Worm (Caenorhabditis elegans) whole organism, L4 larva: Measurements from ENCODE around the gene fbn-1.
"Not testable (repeated sequence)": the region's sequence is repeated elsewhere in the genome, so short reads cannot be mapped to it uniquely, and the experiment has no call there.

Source experiments
- F26F4.8 ChIP-seq: fragments of 200-800 bp; sonication (Bioruptor generic); conservative IDR thresholded peaks from 2 replicates; pipeline ENCODE4 v1.3.6; 2022; ENCODE audit warnings: missing genetic modification characterization, missing compliant biosample characterization
- T20F7.1 ChIP-seq: fragments of 200-800 bp; sonication (Bioruptor generic); optimal IDR thresholded peaks from 2 replicates; lab custom pipeline; 2018; ENCODE audit warnings: mild to moderate bottlenecking, missing genetic modification characterization, missing compliant biosample characterization
- T26A8.4 ChIP-seq: fragments of 200-800 bp; sonication (Bioruptor generic); IDR thresholded peaks from 2 replicates; pipeline ENCODE4 v1.3.6; 2022; ENCODE audit warnings: missing genetic modification characterization, missing compliant biosample characterization
- ZK337.2 ChIP-seq: fragments of 200-800 bp; sonication (Bioruptor generic); IDR thresholded peaks from 2 replicates; pipeline ENCODE4 v1.3.6; 2022; ENCODE audit warnings: missing genetic modification reagents, missing genetic modification characterization, missing compliant biosample characterization
- aha-1 ChIP-seq: fragments of 150-350 bp; peaks from one replicate; lab custom pipeline; 2014; ENCODE audit warnings: missing biosample characterization, missing genetic modification characterization
- ama-1 ChIP-seq: fragments of 150-350 bp; optimal IDR thresholded peaks from 2 replicates; lab custom pipeline; 2014; ENCODE audit warnings: inconsistent platforms, mixed read lengths
- ceh-20 ChIP-seq: fragments of 200-800 bp; sonication (Bioruptor generic); IDR thresholded peaks from 2 replicates; pipeline ENCODE4 v1.3.6; 2022; ENCODE audit warnings: missing genetic modification reagents, missing genetic modification characterization, missing compliant biosample characterization
- ceh-32 ChIP-seq: sonication (generic microtip); optimal IDR thresholded peaks from 2 replicates; lab custom pipeline; 2016; ENCODE audit warnings: mild to moderate bottlenecking, missing genetic modification characterization, missing compliant biosample characterization; ENCODE audit not compliant: poor library complexity
- ces-1 ChIP-seq: fragments of 150-350 bp; sonication (generic microtip); optimal IDR thresholded peaks from 4 replicates; lab custom pipeline; 2014; ENCODE audit warnings: missing biosample characterization, missing genetic modification reagents, missing genetic modification characterization
- cey-2 ChIP-seq: sonication (generic microtip); optimal IDR thresholded peaks from 3 replicates; lab custom pipeline; 2017; ENCODE audit warnings: missing genetic modification characterization, mild to moderate bottlenecking, missing compliant biosample characterization, antibody characterized with exemption, borderline replicate concordance; ENCODE audit not compliant: insufficient read depth
- dmd-6 ChIP-seq: fragments of 200-800 bp; sonication (Bioruptor generic); IDR thresholded peaks from 2 replicates; pipeline ENCODE4 v1.3.6; 2022; ENCODE audit warnings: missing genetic modification reagents, missing genetic modification characterization, missing compliant biosample characterization
- egl-43 ChIP-seq: fragments of 200-800 bp; sonication (Bioruptor generic); IDR thresholded peaks from 2 replicates; pipeline ENCODE4 v1.3.6; 2022; ENCODE audit warnings: missing genetic modification reagents, missing genetic modification characterization, missing compliant biosample characterization
- hlh-11 ChIP-seq: fragments of 200-800 bp; sonication (Bioruptor generic); optimal IDR thresholded peaks from 2 replicates; lab custom pipeline; 2018; ENCODE audit warnings: mild to moderate bottlenecking, missing genetic modification characterization, missing compliant biosample characterization
- hlh-30 ChIP-seq: sonication (generic microtip); optimal IDR thresholded peaks from 2 replicates; lab custom pipeline; 2017; ENCODE audit warnings: antibody characterized with exemption, mild to moderate bottlenecking, missing genetic modification characterization, missing compliant biosample characterization; ENCODE audit not compliant: insufficient read depth
- hmg-1.1 ChIP-seq: fragments of 200-800 bp; sonication (Bioruptor generic); IDR thresholded peaks from 2 replicates; pipeline ENCODE4 v1.3.6; 2022; ENCODE audit warnings: missing genetic modification reagents, missing genetic modification characterization, missing compliant biosample characterization
- lin-1 ChIP-seq: fragments of 200-800 bp; sonication (Bioruptor generic); IDR thresholded peaks from 2 replicates; pipeline ENCODE4 v1.3.6; 2022; ENCODE audit warnings: missing genetic modification reagents, missing genetic modification characterization, missing compliant biosample characterization
- lin-15B ChIP-seq: fragments of 150-350 bp; sonication (generic microtip); optimal IDR thresholded peaks from 3 replicates; lab custom pipeline; 2014; ENCODE audit warnings: missing biosample characterization, missing genetic modification characterization
- lin-29 ChIP-seq: fragments of 200-800 bp; sonication (Bioruptor generic); IDR thresholded peaks from 2 replicates; pipeline ENCODE4 v1.3.6; 2022; ENCODE audit warnings: missing genetic modification reagents, missing genetic modification characterization, missing compliant biosample characterization
- lin-38 ChIP-seq: fragments of 200-800 bp; sonication (Bioruptor generic); IDR thresholded peaks from 2 replicates; pipeline ENCODE4 v1.3.6; 2022; ENCODE audit warnings: missing genetic modification reagents, missing genetic modification characterization, missing compliant biosample characterization
- mdl-1 ChIP-seq, 2 experiments: fragments of 150-350 bp in 1 of 2; sonication (generic microtip) in 1 of 2; optimal IDR thresholded peaks; 2 replicates each; lab custom pipeline; 2014 to 2017; ENCODE audit warnings: missing biosample characterization in 2 of 2, missing genetic modification characterization in 2 of 2
- mxl-3 ChIP-seq: fragments of 200-800 bp; sonication (Bioruptor generic); optimal IDR thresholded peaks from 2 replicates; lab custom pipeline; 2018; ENCODE audit warnings: mild to moderate bottlenecking, missing genetic modification characterization, missing compliant biosample characterization
- nhr-28 ChIP-seq: fragments of 150-350 bp; optimal IDR thresholded peaks from 2 replicates; lab custom pipeline; 2014; ENCODE audit warnings: missing biosample characterization, missing genetic modification characterization
- pha-4 ChIP-seq, 2 experiments: fragments of 150-350 bp in 1 of 2; fragments of 200-800 bp in 1 of 2; sonication (Bioruptor generic) in 1 of 2; IDR thresholded peaks in 1 of 2; optimal IDR thresholded peaks in 1 of 2; 2 replicates each; pipeline versions ENCODE4 v1.3.6 to Lab custom; 2014 to 2022; ENCODE audit warnings: missing genetic modification characterization in 2 of 2, missing genetic modification reagents in 2 of 2, missing biosample characterization in 1 of 2, missing compliant biosample characterization in 1 of 2
- php-3 ChIP-seq: fragments of 200-800 bp; sonication (Bioruptor generic); IDR thresholded peaks from 2 replicates; pipeline ENCODE4 v1.3.6; 2022; ENCODE audit warnings: missing genetic modification reagents, missing genetic modification characterization, missing compliant biosample characterization
- set-16 ChIP-seq: fragments of 200-800 bp; sonication (Bioruptor generic); IDR thresholded peaks from 2 replicates; pipeline ENCODE4 v1.3.6; 2022; ENCODE audit warnings: missing genetic modification reagents, missing genetic modification characterization, missing compliant biosample characterization
- tra-1 ChIP-seq: fragments of 200-800 bp; sonication (Bioruptor generic); IDR thresholded peaks from 2 replicates; pipeline ENCODE4 v1.3.6; 2022; ENCODE audit warnings: missing genetic modification reagents, missing genetic modification characterization, missing compliant biosample characterization
- unc-62 ChIP-seq, 3 experiments: fragments of 150-350 bp in 1 of 3; sonication (generic microtip); optimal IDR thresholded peaks in 2 of 3; peaks in 1 of 3; 1 replicate in 1 of 3; 2 replicates in 2 of 3; lab custom pipeline; 2014 to 2017; ENCODE audit warnings: missing biosample characterization in 3 of 3, missing genetic modification characterization in 3 of 3, missing genetic modification reagents in 3 of 3, missing genotype in 1 of 3
- vab-7 ChIP-seq: fragments of 200-800 bp; sonication (Bioruptor generic); IDR thresholded peaks from 2 replicates; pipeline ENCODE4 v1.3.6; 2022; ENCODE audit warnings: missing genetic modification reagents, missing genetic modification characterization, missing compliant biosample characterization

The fbn-1 gene

DNA sequence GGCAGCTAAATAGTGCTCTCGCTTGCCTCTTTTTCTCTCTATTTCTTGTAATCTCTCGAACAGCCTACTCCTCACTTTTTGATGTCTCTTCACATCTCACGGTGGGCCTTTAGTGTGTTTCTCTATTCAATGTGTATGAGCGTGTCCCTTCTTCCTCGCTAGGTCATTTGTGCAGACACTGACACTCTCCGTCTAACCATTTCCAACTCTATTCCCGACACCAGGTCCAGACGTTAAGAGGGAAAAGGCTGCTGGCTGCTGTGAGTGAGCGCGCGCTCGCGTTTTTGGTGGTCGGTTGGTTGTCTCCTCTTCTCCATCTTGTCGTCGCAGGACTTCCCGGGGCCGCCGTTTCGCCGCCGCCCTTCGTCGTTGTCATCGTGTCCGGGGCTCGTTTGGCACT, 34.3 kb downstream of the fbn-1 start (continued):
- TF ChIP-seq vab-7 (GFP tag; lab: Robert Waterston, UW) (0 out of 2 replicates have a peak, but pooled peaks have one; percentile 7), lin-38 (GFP tag; lab: Robert Waterston, UW) (no peak), dmd-6 (peak; percentile 14; the same call in 1 of the 2 replicates), mxl-3 (peak; percentile 38)

DNA sequence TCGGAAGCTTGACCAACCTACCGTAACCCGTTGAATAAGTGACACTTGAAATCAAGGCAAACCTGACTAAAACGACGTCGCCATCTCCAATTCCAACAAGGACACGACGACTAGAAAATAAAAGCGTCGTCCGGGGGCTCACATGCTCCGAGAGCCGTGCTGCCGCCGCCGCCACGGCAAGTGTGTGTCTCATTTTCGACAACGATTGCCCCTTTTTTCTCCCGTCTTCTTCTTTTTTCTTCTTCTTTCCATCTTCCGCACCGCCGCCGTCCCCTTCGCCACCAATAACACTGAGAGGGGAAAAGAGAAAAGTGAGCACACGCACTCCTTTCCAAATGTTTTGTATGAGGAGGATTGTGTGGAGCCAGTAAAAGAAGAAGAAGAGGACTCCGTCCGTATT, 36.0 kb downstream of the fbn-1 start:
- peak; percentile 75 for TF ChIP-seq aha-1 (tag; lab: Kevin White, UChicago)
- no peak for TF ChIP-seq ces-1 (GFP tag; lab: Kevin White, UChicago)
- no peak for TF ChIP-seq dmd-6
- TF ChIP-seq set-16 (GFP tag; lab: Robert Waterston, UW), result peak; percentile 58

DNA sequence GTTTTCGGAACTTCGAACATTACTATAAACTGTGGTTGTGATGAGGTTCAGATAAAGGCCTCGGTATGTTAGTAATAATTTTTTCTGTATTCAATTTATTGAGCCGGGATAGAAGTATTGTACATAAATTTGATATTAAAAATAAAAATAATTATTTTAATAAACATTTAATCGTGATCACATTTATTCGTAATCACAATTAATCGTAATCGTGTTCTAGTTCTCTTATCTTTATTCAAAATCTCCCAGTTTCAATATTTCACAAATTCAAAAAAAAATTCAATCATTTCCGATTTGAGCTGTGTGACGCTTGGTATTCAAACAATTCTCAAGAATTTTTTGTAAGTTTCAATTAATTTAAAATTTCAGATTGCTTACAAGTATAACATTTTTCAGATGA, 36.8 kb downstream of the fbn-1 start, which contains the start of gene lido-18:
Gene lido-18, plus strand, starts transcription at position 301 of the 400 bp plus-strand sequence.
- TF ChIP-seq ceh-20, result no peak
- no peak for TF ChIP-seq ceh-32
- TF ChIP-seq lin-29 (GFP tag; lab: Robert Waterston, UW), result no peak
- TF ChIP-seq ZK337.2 (GFP tag; lab: Robert Waterston, UW), result no peak
- no peak for TF ChIP-seq mdl-1 (tag; optimal IDR thresholded peaks at IDR 0.05; lab: Kevin White, UChicago)

DNA sequence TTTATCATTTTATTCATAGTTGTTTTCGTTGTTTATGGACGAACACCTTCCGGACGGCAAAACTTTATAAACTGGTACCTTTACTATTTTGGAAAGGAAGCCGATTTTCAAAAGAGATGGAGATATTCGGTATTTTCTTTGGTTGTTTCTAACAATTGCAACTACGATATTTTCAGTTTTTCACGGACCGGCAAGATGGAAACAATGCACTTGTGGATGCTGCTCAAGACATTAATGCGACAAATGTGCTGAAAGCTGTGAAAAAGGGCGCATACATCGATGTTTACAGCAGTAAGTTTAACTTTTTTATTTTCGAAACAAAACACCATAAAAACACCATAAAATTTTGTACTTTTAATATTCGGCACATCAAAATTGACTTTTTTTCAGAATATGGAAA, 40.7 kb downstream of the fbn-1 start:
- TF ChIP-seq lin-15B (tag; lab: Kevin White, UChicago) (no peak), aha-1 (tag; lab: Kevin White, UChicago) (peak; percentile 57), ama-1 (lab: Kevin White, UChicago) (no peak), unc-62 (GFP tag; optimal IDR thresholded peaks at IDR 0.05 in 1 of 2; lab: Kevin White, UChicago) (peak in 1 of 2 experiments; percentile 93), unc-62 (tag; optimal IDR thresholded peaks at IDR 0.05; lab: Kevin White, UChicago) (no peak)

DNA sequence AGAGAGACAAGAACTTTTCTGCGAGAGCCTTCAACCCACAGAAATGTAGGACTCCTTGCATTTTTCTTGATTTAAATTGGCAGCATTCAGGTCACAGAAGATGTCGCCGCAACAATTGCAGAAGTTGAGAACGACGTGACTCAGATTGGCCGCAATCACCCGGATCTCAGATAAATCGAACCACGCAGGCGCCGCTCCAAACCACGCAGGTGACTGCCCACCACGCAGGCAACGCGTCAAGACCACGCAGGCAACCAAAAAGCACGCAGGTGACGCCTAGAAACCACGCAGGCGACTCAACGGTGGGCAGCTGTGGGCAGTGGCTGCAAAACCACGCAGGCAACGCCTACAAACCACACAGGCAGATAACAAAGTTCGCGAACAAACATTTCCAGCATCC, 45.2 kb downstream of the fbn-1 start:
- TF ChIP-seq egl-43 (GFP tag; lab: Robert Waterston, UW), result 0 out of 2 replicates have a peak, but pooled peaks have one; percentile 62
- TF ChIP-seq set-16 (GFP tag; lab: Robert Waterston, UW), result peak; percentile 62; the same call in 1 of the 2 replicates

DNA sequence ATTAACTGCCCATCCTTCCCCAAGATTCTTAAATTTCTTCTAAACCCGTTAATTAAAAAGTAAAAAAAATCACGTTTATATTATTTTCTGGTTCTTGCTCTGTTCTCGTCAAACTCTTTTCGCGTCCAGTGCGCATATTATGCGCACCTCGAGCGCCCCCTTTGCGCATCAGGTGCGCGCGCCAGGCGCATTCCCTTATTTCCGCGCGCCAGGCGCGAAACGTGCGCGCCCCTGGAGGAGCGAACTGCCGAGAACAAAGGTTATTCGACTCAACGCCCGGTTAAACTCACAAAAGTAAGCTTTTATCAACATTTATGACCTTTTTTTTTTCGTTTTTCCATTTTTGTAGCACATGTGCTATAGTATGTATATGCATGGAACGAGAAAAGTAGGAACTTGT, 47.2 kb downstream of the fbn-1 start:
- peak; percentile 17 for TF ChIP-seq aha-1 (tag; lab: Kevin White, UChicago)
- TF ChIP-seq unc-62 (GFP tag; optimal IDR thresholded peaks at IDR 0.05 in 1 of 2; lab: Kevin White, UChicago), result no peak
- no peak for TF ChIP-seq unc-62 (tag; optimal IDR thresholded peaks at IDR 0.05; lab: Kevin White, UChicago)
- no peak for TF ChIP-seq cey-2 (tag; lab: Kevin White, UChicago)
- TF ChIP-seq set-16 (GFP tag; lab: Robert Waterston, UW), result peak; percentile 83
- TF ChIP-seq T20F7.1 (GFP tag; lab: Kevin White, UChicago), result no peak
- TF ChIP-seq F26F4.8 (GFP tag; lab: Robert Waterston, UW), result 0 out of 2 replicates have a peak, but pooled peaks have one; percentile 44

DNA sequence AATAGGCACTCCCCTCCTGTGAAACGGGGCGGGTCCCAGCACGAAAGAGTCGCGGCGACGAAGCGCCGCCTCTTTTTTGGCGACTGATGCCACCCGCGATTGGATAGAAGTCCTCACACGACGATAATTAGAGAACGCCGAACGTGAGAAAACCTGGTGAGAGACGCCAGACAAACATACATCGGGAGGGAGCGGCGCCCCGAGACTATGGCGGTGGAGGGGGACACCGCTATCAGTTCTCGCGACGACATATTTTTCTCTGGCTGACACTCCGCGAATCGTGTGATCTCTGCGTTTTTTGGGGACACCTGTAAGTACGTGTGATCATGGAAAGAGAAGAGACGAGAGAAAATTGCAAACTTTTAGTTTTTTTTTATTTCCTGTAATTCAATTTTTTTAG, 51.6 kb downstream of the fbn-1 start:
- TF ChIP-seq T26A8.4 (GFP tag; lab: Robert Waterston, UW) (peak; percentile 41; the same call in 1 of the 2 replicates), hlh-11 (peak; percentile 25), egl-43 (GFP tag; lab: Robert Waterston, UW) (0 out of 2 replicates have a peak, but pooled peaks have one; percentile 21), set-16 (GFP tag; lab: Robert Waterston, UW) (peak; percentile 72), nhr-28 (tag; lab: Kevin White, UChicago) (peak; percentile 20), hlh-30 (tag; lab: Kevin White, UChicago) (peak; percentile 13), tra-1 (GFP tag; lab: Robert Waterston, UW) (peak; percentile 69), hmg-1.1 (GFP tag; lab: Robert Waterston, UW) (peak; percentile 56; the same call in 1 of the 2 replicates), php-3 (GFP tag; lab: Robert Waterston, UW) (peak; percentile 62), pha-4 (GFP tag; IDR thresholded peaks at IDR 0.05; lab: Robert Waterston, UW) (0 out of 2 replicates have a peak, but pooled peaks have one; percentile 9), lin-1 (GFP tag; lab: Robert Waterston, UW) (0 out of 2 replicates have a peak, but pooled peaks have one; percentile 10), dmd-6 (peak; percentile 41; the same call in 1 of the 2 replicates), ceh-20 (0 out of 2 replicates have a peak, but pooled peaks have one; percentile 11)
- not testable (repeated sequence) for TF ChIP-seq pha-4 (tag; optimal IDR thresholded peaks at IDR 0.05; lab: Kevin White, UChicago)
